Worm (Caenorhabditis elegans) whole organism, young adult: ENCODE measurements around the gene vps-54.

Experiments used
- B0261.1 ChIP-seq: sonication (generic microtip); optimal IDR thresholded peaks from 2 replicates; lab custom pipeline; 2016; ENCODE audit warnings: mild to moderate bottlenecking, missing genetic modification characterization, moderate library complexity, missing compliant biosample characterization
- F23B12.7 ChIP-seq: sonication (generic microtip); optimal IDR thresholded peaks from 2 replicates; lab custom pipeline; 2017; ENCODE audit warnings: missing genetic modification characterization, mild to moderate bottlenecking, missing compliant biosample characterization, antibody characterized with exemption, moderate library complexity; ENCODE audit not compliant: insufficient read depth
- F39B2.1 ChIP-seq: fragments of 200-800 bp; sonication (Bioruptor generic); IDR thresholded peaks from 2 replicates; pipeline ENCODE4 v1.3.6; 2022; ENCODE audit warnings: missing genetic modification reagents, missing genetic modification characterization, missing compliant biosample characterization
- K11D2.4 ChIP-seq: fragments of 200-800 bp; sonication (Bioruptor generic); IDR thresholded peaks from 2 replicates; pipeline ENCODE4 v1.3.6; 2022; ENCODE audit warnings: missing genetic modification reagents, missing genetic modification characterization, missing compliant biosample characterization
- Y53G8AR.9 ChIP-seq: fragments of 200-800 bp; sonication (Bioruptor generic); conservative IDR thresholded peaks from 2 replicates; pipeline ENCODE4 v1.3.6; 2022; ENCODE audit warnings: missing genetic modification reagents, missing genetic modification characterization, missing compliant biosample characterization
- Y56A3A.18 ChIP-seq: fragments of 200-800 bp; sonication (Bioruptor generic); IDR thresholded peaks from 2 replicates; pipeline ENCODE4 v1.3.6; 2022; ENCODE audit warnings: missing genetic modification reagents, missing genetic modification characterization, missing compliant biosample characterization
- nhr-90 ChIP-seq: sonication (generic microtip); optimal IDR thresholded peaks from 2 replicates; lab custom pipeline; 2016; ENCODE audit warnings: missing genotype, mild to moderate bottlenecking, missing genetic modification characterization, missing compliant biosample characterization
- pbrm-1 ChIP-seq: fragments of 200-800 bp; sonication (Bioruptor generic); IDR thresholded peaks from 2 replicates; pipeline ENCODE4 v1.3.6; 2022; ENCODE audit warnings: missing genetic modification reagents, missing genetic modification characterization, missing compliant biosample characterization
- rcor-1 ChIP-seq: fragments of 200-800 bp; sonication (Bioruptor generic); IDR thresholded peaks from 2 replicates; pipeline ENCODE4 v1.3.6; 2022; ENCODE audit warnings: missing genetic modification reagents, missing genetic modification characterization, missing compliant biosample characterization
- sdz-38 ChIP-seq: sonication (generic microtip); optimal IDR thresholded peaks from 2 replicates; lab custom pipeline; 2016; ENCODE audit warnings: missing genotype, missing genetic modification characterization, missing compliant biosample characterization
- snpc-1.3 ChIP-seq: sonication (generic microtip); optimal IDR thresholded peaks from 2 replicates; lab custom pipeline; 2017; ENCODE audit warnings: missing genetic modification characterization, mild to moderate bottlenecking, missing compliant biosample characterization, antibody characterized with exemption, moderate library complexity, missing genotype, missing genetic modification reagents; ENCODE audit not compliant: insufficient read depth
- sptf-2 ChIP-seq: fragments of 200-800 bp; sonication (Bioruptor generic); optimal IDR thresholded peaks from 2 replicates; lab custom pipeline; 2018; ENCODE audit warnings: mild to moderate bottlenecking, missing genetic modification characterization, missing compliant biosample characterization
- zim-3 ChIP-seq: sonication (generic microtip); optimal IDR thresholded peaks from 2 replicates; lab custom pipeline; 2017; ENCODE audit warnings: mild to moderate bottlenecking, missing genetic modification characterization, moderate library complexity, missing compliant biosample characterization

DNA sequence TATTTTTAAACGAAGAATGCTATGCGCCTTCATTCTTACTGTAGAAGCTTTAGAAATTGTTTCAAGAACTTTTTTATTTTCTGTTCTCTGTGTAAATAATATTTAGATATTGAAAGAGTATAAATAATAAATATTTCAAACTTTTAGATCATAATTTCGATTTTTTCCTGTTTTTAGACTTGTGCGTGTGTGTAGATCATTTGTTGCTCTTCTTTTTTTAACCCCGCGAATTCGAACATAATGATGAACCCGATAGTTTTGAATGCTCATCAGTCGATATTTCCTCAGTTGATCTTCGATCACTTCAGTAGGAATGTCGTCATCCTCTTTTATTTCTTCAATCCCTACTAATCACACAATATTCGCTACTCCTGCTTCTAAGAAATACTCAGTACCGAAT, 21.0 kb upstream of the vps-54 start, which contains the start of gene T21C9.13:
- TF ChIP-seq Y56A3A.18 (GFP tag; lab: Robert Waterston, UW) (no peak), zim-3 (tag; lab: Kevin White, UChicago) (no peak), sdz-38 (no peak), sptf-2 (GFP tag; lab: Kevin White, UChicago) (no peak), snpc-1.3 (tag; lab: Kevin White, UChicago) (no peak), rcor-1 (GFP tag; lab: Robert Waterston, UW) (no peak), K11D2.4 (GFP tag; lab: Robert Waterston, UW) (no peak), F39B2.1 (GFP tag; lab: Robert Waterston, UW) (no peak), pbrm-1 (GFP tag; lab: Robert Waterston, UW) (no peak), nhr-90 (tag; lab: Kevin White, UChicago) (no peak), Y53G8AR.9 (GFP tag; lab: Robert Waterston, UW) (no peak), B0261.1 (tag; lab: Kevin White, UChicago) (no peak), F23B12.7 (tag; lab: Kevin White, UChicago) (no peak)
